Worm (Caenorhabditis elegans) whole organism, L3 larva: ENCODE results near the gene srx-113.

ENCODE experiments used
- ZK546.5 ChIP-seq: sonication (generic microtip); optimal IDR thresholded peaks from 2 replicates; lab custom pipeline; 2017; ENCODE audit warnings: missing biosample characterization, missing genetic modification characterization
- ceh-28 ChIP-seq: fragments of 150-350 bp; optimal IDR thresholded peaks from 2 replicates; lab custom pipeline; 2014; ENCODE audit warnings: missing biosample characterization, missing genetic modification reagents, missing genetic modification characterization
- elt-1 ChIP-seq: fragments of 150-350 bp; optimal IDR thresholded peaks from 2 replicates; lab custom pipeline; 2014; ENCODE audit warnings: missing biosample characterization, missing genetic modification characterization
- elt-3 ChIP-seq, 3 experiments: fragments of 150-350 bp in 1 of 3; sonication (generic microtip) in 2 of 3; optimal IDR thresholded peaks; 2 replicates in 2 of 3; 4 replicates in 1 of 3; lab custom pipeline; 2014 to 2017; ENCODE audit warnings: missing biosample characterization in 3 of 3, missing genetic modification characterization in 3 of 3
- jun-1 ChIP-seq: fragments of 150-350 bp; optimal IDR thresholded peaks from 2 replicates; lab custom pipeline; 2014; ENCODE audit warnings: missing biosample characterization, missing genetic modification reagents, missing genetic modification characterization
- mdl-1 ChIP-seq: fragments of 150-350 bp; optimal IDR thresholded peaks from 2 replicates; lab custom pipeline; 2014; ENCODE audit warnings: missing biosample characterization, missing genetic modification characterization
- nhr-237 ChIP-seq: fragments of 150-350 bp; optimal IDR thresholded peaks from 2 replicates; lab custom pipeline; 2014; ENCODE audit warnings: missing biosample characterization, missing genetic modification characterization
- nhr-25 ChIP-seq: sonication (generic microtip); optimal IDR thresholded peaks from 2 replicates; lab custom pipeline; 2017; ENCODE audit warnings: missing biosample characterization, missing genetic modification characterization
- nhr-77 ChIP-seq: fragments of 150-350 bp; optimal IDR thresholded peaks from 2 replicates; lab custom pipeline; 2014; ENCODE audit warnings: missing biosample characterization, missing genetic modification characterization
- sea-2 ChIP-seq: fragments of 150-350 bp; sonication (generic microtip); optimal IDR thresholded peaks from 4 replicates; lab custom pipeline; 2014; ENCODE audit warnings: missing biosample characterization, missing genetic modification reagents, missing genetic modification characterization

DNA sequence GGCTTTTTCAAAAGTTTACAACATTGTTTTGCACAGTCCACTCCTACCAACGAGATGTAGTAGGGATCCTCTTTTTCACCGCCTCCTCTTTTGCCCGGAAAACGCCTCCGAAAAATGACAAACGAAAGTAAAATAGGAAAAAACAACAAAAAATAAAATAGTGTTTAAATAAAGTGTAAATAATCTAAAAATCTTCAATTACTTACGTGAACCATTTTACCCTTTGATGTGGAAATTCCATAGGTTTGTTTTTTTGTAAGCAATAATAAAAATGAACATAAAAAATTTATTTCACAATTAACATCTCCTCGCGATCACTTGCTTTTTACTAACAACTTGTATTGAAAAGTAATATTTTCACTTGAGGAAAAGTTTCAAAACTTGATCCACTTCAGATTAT is 43.9 kb downstream of the srx-113 start, which contains the start of gene C14C10.1:
- TF ChIP-seq ceh-28, result no peak
- TF ChIP-seq mdl-1 (tag; lab: Kevin White, UChicago), result no peak
- no peak for TF ChIP-seq nhr-77
- no peak for TF ChIP-seq ZK546.5
- TF ChIP-seq sea-2 (GFP tag; lab: Kevin White, UChicago), result no peak
- TF ChIP-seq jun-1 (tag; lab: Kevin White, UChicago), result no peak
- TF ChIP-seq nhr-25 (tag; lab: Kevin White, UChicago), result no peak
- TF ChIP-seq elt-3 (tag; optimal IDR thresholded peaks at IDR 0.05; lab: Kevin White, UChicago), result no peak
- no peak for TF ChIP-seq nhr-237 (tag; lab: Kevin White, UChicago)
- TF ChIP-seq elt-1 (tag; lab: Kevin White, UChicago), result no peak
